Fruit fly (Drosophila melanogaster) whole organism: ENCODE measurements around the gene RPA2.

ENCODE experiments used
- Dll ChIP-seq: fragments of >200 bp; optimal IDR thresholded peaks from 2 replicates; lab custom pipeline; 2017
- pan ChIP-seq: fragments of >200 bp; optimal IDR thresholded peaks from 2 replicates; lab custom pipeline; 2017
- psq ChIP-seq: fragments of >200 bp; optimal IDR thresholded peaks from 2 replicates; lab custom pipeline; 2017
- usp ChIP-seq: fragments of >200 bp; optimal IDR thresholded peaks from 2 replicates; lab custom pipeline; 2017; ENCODE audit warnings: missing biosample characterization, missing genetic modification characterization, mixed read lengths

DNA sequence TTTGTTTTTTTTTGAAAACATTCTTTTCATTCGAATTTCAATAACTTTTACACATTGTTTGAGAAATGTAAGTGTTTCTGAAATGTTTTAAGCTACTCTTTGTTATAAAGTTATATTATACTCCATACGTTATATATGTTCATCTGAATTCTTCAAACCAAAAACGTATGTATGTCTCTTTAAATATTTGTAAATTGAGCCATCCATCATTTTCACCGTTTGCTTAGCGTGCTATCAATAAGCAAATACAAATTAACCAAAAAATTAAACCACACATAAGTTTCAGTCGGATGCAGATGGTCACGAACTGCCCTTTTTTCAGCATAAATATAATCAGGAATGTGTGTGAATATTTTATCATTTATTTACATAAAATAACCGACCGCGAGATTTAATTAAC is 8.7 kb upstream of the RPA2 start:
- TF ChIP-seq psq (no peak), pan (no peak), usp (GFP tag; lab: Kevin White, UChicago) (no peak), Dll (lab: Kevin White, UChicago) (no peak)
